Fruit fly (Drosophila melanogaster) whole organism, embryonic: ENCODE data around the gene mus201.

ENCODE experiments used
- Antp ChIP-seq: fragments of 200-800 bp; sonication (Bioruptor generic); optimal IDR thresholded peaks from 3 replicates; lab custom pipeline; 2016; ENCODE audit warnings: missing biosample characterization, missing genetic modification characterization
- CG10959 ChIP-seq: fragments of 200-800 bp; sonication (Bioruptor generic); IDR thresholded peaks from 2 replicates; pipeline ENCODE4 v1.3.6; 2022; ENCODE audit warnings: missing biosample characterization, missing genetic modification characterization
- CG10979 ChIP-seq: fragments of 200-800 bp; sonication (Bioruptor generic); optimal IDR thresholded peaks from 2 replicates; lab custom pipeline; 2018; ENCODE audit warnings: missing biosample characterization, mild to moderate bottlenecking, missing genetic modification characterization, moderate library complexity
- CG11695 ChIP-seq: fragments of 200-800 bp; sonication (Bioruptor generic); IDR thresholded peaks from 3 replicates; pipeline ENCODE4 v1.3.6; 2022; ENCODE audit warnings: missing biosample characterization, missing genetic modification characterization
- CG12155 ChIP-seq: fragments of 200-800 bp; sonication (Bioruptor generic); optimal IDR thresholded peaks from 3 replicates; lab custom pipeline; 2016; ENCODE audit warnings: missing biosample characterization, missing genetic modification characterization
- CG14014 ChIP-seq: fragments of 200-800 bp; sonication (Bioruptor generic); IDR thresholded peaks from 2 replicates; pipeline ENCODE4 v1.3.6; 2022; ENCODE audit warnings: missing biosample characterization, missing genetic modification characterization
- CG14860 ChIP-seq: fragments of 200-800 bp; sonication (Bioruptor generic); IDR thresholded peaks from 3 replicates; pipeline ENCODE4 v1.3.6; 2022; ENCODE audit warnings: missing biosample characterization, missing genetic modification characterization; ENCODE audit not compliant: partially characterized antibody
- CG15073 ChIP-seq: fragments of 200-800 bp; sonication (Bioruptor generic); optimal IDR thresholded peaks from 2 replicates; lab custom pipeline; 2016; ENCODE audit warnings: missing biosample characterization, missing genetic modification characterization
- CG16863 ChIP-seq: fragments of 200-800 bp; sonication (Bioruptor generic); optimal IDR thresholded peaks from 3 replicates; lab custom pipeline; 2016; ENCODE audit warnings: missing biosample characterization, missing genetic modification characterization
- CG17359 ChIP-seq: fragments of 200-800 bp; sonication (Bioruptor generic); optimal IDR thresholded peaks from 3 replicates; lab custom pipeline; 2018; ENCODE audit warnings: missing biosample characterization, mild to moderate bottlenecking, missing genetic modification characterization, moderate library complexity
- CG17912 ChIP-seq: fragments of 200-800 bp; sonication (Bioruptor generic); optimal IDR thresholded peaks from 2 replicates; lab custom pipeline; 2018; ENCODE audit warnings: missing biosample characterization, mild to moderate bottlenecking, missing genetic modification characterization
- CG2116 ChIP-seq: fragments of 200-800 bp; sonication (Bioruptor generic); optimal IDR thresholded peaks from 3 replicates; lab custom pipeline; 2018; ENCODE audit warnings: missing biosample characterization, mild to moderate bottlenecking, missing genetic modification characterization
- CG30403 ChIP-seq: fragments of 200-800 bp; sonication (Bioruptor generic); optimal IDR thresholded peaks from 3 replicates; lab custom pipeline; 2016; ENCODE audit warnings: missing biosample characterization, missing genetic modification characterization
- CG31224 ChIP-seq: fragments of 200-800 bp; sonication (Bioruptor generic); IDR thresholded peaks from 2 replicates; pipeline ENCODE4 v1.3.6; 2022; ENCODE audit warnings: missing biosample characterization, missing genetic modification characterization
- CG3407 ChIP-seq: fragments of 200-800 bp; sonication (Bioruptor generic); optimal IDR thresholded peaks from 2 replicates; lab custom pipeline; 2018; ENCODE audit warnings: missing biosample characterization, mild to moderate bottlenecking, missing genetic modification characterization
- CG34376 ChIP-seq: fragments of 200-800 bp; sonication (Bioruptor generic); optimal IDR thresholded peaks from 2 replicates; lab custom pipeline; 2018; ENCODE audit warnings: missing biosample characterization, mild to moderate bottlenecking, missing genetic modification characterization
- CG5180 ChIP-seq: fragments of 200-800 bp; sonication (Bioruptor generic); optimal IDR thresholded peaks from 3 replicates; lab custom pipeline; 2017; ENCODE audit warnings: missing biosample characterization, missing genetic modification characterization, mild to moderate bottlenecking, moderate library complexity, missing genetic modification reagents
- CG7839 ChIP-seq: fragments of 200-800 bp; sonication (Bioruptor generic); optimal IDR thresholded peaks from 3 replicates; lab custom pipeline; 2018; ENCODE audit warnings: missing biosample characterization, mild to moderate bottlenecking, missing genetic modification characterization, moderate library complexity
- CG8359 ChIP-seq: fragments of 200-800 bp; sonication (Bioruptor generic); optimal IDR thresholded peaks from 2 replicates; lab custom pipeline; 2017; ENCODE audit warnings: missing biosample characterization, mild to moderate bottlenecking, missing genetic modification characterization, borderline replicate concordance
- CG8924 ChIP-seq: fragments of 200-800 bp; optimal IDR thresholded peaks from 3 replicates; lab custom pipeline; 2019; ENCODE audit warnings: missing biosample characterization, mild to moderate bottlenecking, missing genetic modification characterization, moderate library complexity
- CG9215 ChIP-seq: fragments of 200-800 bp; sonication (Bioruptor generic); IDR thresholded peaks from 2 replicates; pipeline ENCODE4 v1.3.6; 2022; ENCODE audit warnings: missing biosample characterization, missing genetic modification characterization
- Camta ChIP-seq: fragments of 200-800 bp; sonication (Bioruptor generic); optimal IDR thresholded peaks from 2 replicates; lab custom pipeline; 2016; ENCODE audit warnings: missing biosample characterization, missing genetic modification characterization
- Dek ChIP-seq: fragments of 200-800 bp; sonication (Bioruptor generic); optimal IDR thresholded peaks from 3 replicates; lab custom pipeline; 2019; ENCODE audit warnings: missing biosample characterization, mild to moderate bottlenecking, missing genetic modification characterization, moderate library complexity
- Dfd ChIP-seq, 2 experiments: fragments of >200 bp; optimal IDR thresholded peaks; 2 replicates each; lab custom pipeline; 2017; ENCODE audit warnings: missing biosample characterization in 2 of 2, missing genetic modification characterization in 2 of 2
- HHEX ChIP-seq: fragments of 200-800 bp; sonication (Bioruptor generic); optimal IDR thresholded peaks from 3 replicates; lab custom pipeline; 2017; ENCODE audit warnings: missing biosample characterization, mild to moderate bottlenecking, missing genetic modification characterization, missing genetic modification reagents
- Hr39 ChIP-seq: fragments of >200 bp; optimal IDR thresholded peaks from 2 replicates; lab custom pipeline; 2017
- NFAT ChIP-seq: fragments of 200-800 bp; sonication (Bioruptor generic); IDR thresholded peaks from 2 replicates; pipeline ENCODE4 v1.3.6; 2022; ENCODE audit warnings: missing biosample characterization, missing genetic modification characterization
- Nf-YA ChIP-seq: fragments of 200-800 bp; sonication (Bioruptor generic); IDR thresholded peaks from 2 replicates; pipeline ENCODE4 v1.3.6; 2022; ENCODE audit warnings: missing biosample characterization, missing genetic modification characterization
- NfI ChIP-seq: fragments of 200-800 bp; sonication (Bioruptor generic); optimal IDR thresholded peaks from 3 replicates; lab custom pipeline; 2018; ENCODE audit warnings: missing biosample characterization, mild to moderate bottlenecking, missing genetic modification characterization, moderate library complexity
- Optix ChIP-seq: fragments of 200-800 bp; sonication (Bioruptor generic); IDR thresholded peaks from 3 replicates; pipeline ENCODE4 v1.3.6; 2022; ENCODE audit warnings: missing biosample characterization, missing genetic modification characterization
- Scr ChIP-seq: fragments of 200-800 bp; sonication (Bioruptor generic); IDR thresholded peaks from 2 replicates; pipeline ENCODE4 v1.3.6; 2022; ENCODE audit warnings: missing biosample characterization, missing genetic modification characterization; ENCODE audit not compliant: partially characterized antibody
- Tbp ChIP-seq: fragments of >200 bp; optimal IDR thresholded peaks from 2 replicates; lab custom pipeline; 2018; ENCODE audit warnings: missing biosample characterization, missing genetic modification characterization
- Trl ChIP-seq, 3 experiments: fragments of >200 bp in 2 of 3; fragments of 200-800 bp in 1 of 3; sonication (Bioruptor generic) in 1 of 3; optimal IDR thresholded peaks; 2 replicates in 1 of 3; 3 replicates in 2 of 3; lab custom pipeline; 2016 to 2017; ENCODE audit warnings: missing biosample characterization in 1 of 3, missing genetic modification characterization in 1 of 3
- az2 ChIP-seq: fragments of 200-800 bp; sonication (Bioruptor generic); optimal IDR thresholded peaks from 3 replicates; lab custom pipeline; 2016; ENCODE audit warnings: missing biosample characterization, missing genetic modification characterization
- br ChIP-seq: fragments of >200 bp; optimal IDR thresholded peaks from 2 replicates; lab custom pipeline; 2017
- btn ChIP-seq: fragments of 200-800 bp; sonication (Bioruptor generic); optimal IDR thresholded peaks from 2 replicates; lab custom pipeline; 2016; ENCODE audit warnings: missing biosample characterization, missing genetic modification characterization
- dan ChIP-seq: fragments of 200-800 bp; sonication (Bioruptor generic); IDR thresholded peaks from 2 replicates; pipeline ENCODE4 v1.3.6; 2022; ENCODE audit warnings: missing biosample characterization, missing genetic modification characterization
- dimm ChIP-seq: fragments of 200-800 bp; sonication (Bioruptor generic); IDR thresholded peaks from 2 replicates; pipeline ENCODE4 v1.3.6; 2022; ENCODE audit warnings: missing biosample characterization, missing genetic modification characterization
- dm ChIP-seq: fragments of 200-800 bp; sonication (Bioruptor generic); optimal IDR thresholded peaks from 3 replicates; lab custom pipeline; 2016; ENCODE audit warnings: missing biosample characterization, missing genetic modification characterization
- dmrt11E ChIP-seq: fragments of 200-800 bp; sonication (Bioruptor generic); optimal IDR thresholded peaks from 3 replicates; lab custom pipeline; 2018; ENCODE audit warnings: missing biosample characterization, mild to moderate bottlenecking, missing genetic modification characterization, moderate library complexity
- dysf ChIP-seq: fragments of 200-800 bp; sonication (Bioruptor generic); IDR thresholded peaks from 3 replicates; pipeline ENCODE4 v1.3.6; 2022; ENCODE audit warnings: missing biosample characterization, missing genetic modification characterization
- ems ChIP-seq: fragments of 200-800 bp; sonication (Bioruptor generic); optimal IDR thresholded peaks from 3 replicates; lab custom pipeline; 2016; ENCODE audit warnings: missing biosample characterization, missing genetic modification characterization
- exex ChIP-seq: fragments of 200-800 bp; sonication (Bioruptor generic); optimal IDR thresholded peaks from 4 replicates; lab custom pipeline; 2018; ENCODE audit warnings: missing biosample characterization, mild to moderate bottlenecking, missing genetic modification characterization, moderate library complexity
- gce ChIP-seq: fragments of 200-800 bp; sonication (Bioruptor generic); IDR thresholded peaks from 3 replicates; pipeline ENCODE4 v1.3.6; 2022; ENCODE audit warnings: missing biosample characterization, missing genetic modification characterization
- gcm2 ChIP-seq: fragments of 200-800 bp; sonication (Bioruptor generic); optimal IDR thresholded peaks from 2 replicates; lab custom pipeline; 2016; ENCODE audit warnings: missing biosample characterization, missing genetic modification characterization
- lmd ChIP-seq: fragments of 200-800 bp; sonication (Bioruptor generic); IDR thresholded peaks from 2 replicates; pipeline ENCODE4 v1.3.6; 2022; ENCODE audit warnings: missing biosample characterization, missing genetic modification characterization
- mam ChIP-seq: fragments of 200-800 bp; sonication (Bioruptor generic); optimal IDR thresholded peaks from 3 replicates; lab custom pipeline; 2016; ENCODE audit warnings: missing biosample characterization, missing genetic modification characterization
- schlank ChIP-seq: fragments of 200-800 bp; sonication (Bioruptor generic); optimal IDR thresholded peaks from 2 replicates; lab custom pipeline; 2018; ENCODE audit warnings: missing biosample characterization, mild to moderate bottlenecking, missing genetic modification characterization
- sob ChIP-seq: fragments of 200-800 bp; sonication (Bioruptor generic); IDR thresholded peaks from 2 replicates; pipeline ENCODE4 v1.3.6; 2022; ENCODE audit warnings: missing biosample characterization, missing genetic modification characterization
- tgo ChIP-seq: fragments of 200-800 bp; sonication (Bioruptor generic); IDR thresholded peaks from 3 replicates; pipeline ENCODE4 v1.3.6; 2022; ENCODE audit warnings: missing biosample characterization, missing genetic modification characterization
- tin ChIP-seq: fragments of 200-800 bp; sonication (Bioruptor generic); optimal IDR thresholded peaks from 3 replicates; lab custom pipeline; 2016; ENCODE audit warnings: missing biosample characterization, missing genetic modification characterization
- wek ChIP-seq: fragments of 200-800 bp; sonication (Bioruptor generic); optimal IDR thresholded peaks from 3 replicates; lab custom pipeline; 2018; ENCODE audit warnings: missing biosample characterization, mild to moderate bottlenecking, missing genetic modification characterization, moderate library complexity
- wor ChIP-seq: fragments of 200-800 bp; sonication (Bioruptor generic); IDR thresholded peaks from 2 replicates; pipeline ENCODE4 v1.3.6; 2022; ENCODE audit warnings: missing biosample characterization, missing genetic modification characterization

The mus201 gene

dm6 chr2L:8437176-8437575, 793 bp upstream of the mus201 start, which contains the start of the genes D12 and Chrac-14 (continued):
- TF ChIP-seq HHEX (no peak), CG10979 (tag; lab: Kevin White, UChicago) (no peak), CG2116 (GFP tag; lab: Kevin White, UChicago) (no peak), wek (GFP tag; lab: Kevin White, UChicago) (no peak), wor (GFP tag; lab: Robert Waterston, UW) (no peak), dmrt11E (no peak), Optix (GFP tag; lab: Robert Waterston, UW) (no peak), dysf (GFP tag; lab: Robert Waterston, UW) (0 out of 3 replicates have a peak, but pooled peaks have one; percentile 15), CG34376 (GFP tag; lab: Kevin White, UChicago) (no peak), gcm2 (GFP tag; lab: Kevin White, UChicago) (no peak), CG8924 (tag; lab: Kevin White, UChicago) (no peak), Trl (optimal IDR thresholded peaks at IDR 0.05; lab: Kevin White, UChicago) (no peak), Trl (GFP tag; optimal IDR thresholded peaks at IDR 0.05; lab: Kevin White, UChicago) (no peak), CG14860 (GFP tag; lab: Robert Waterston, UW) (no peak), Nf-YA (GFP tag; lab: Robert Waterston, UW) (no peak), mam (GFP tag; lab: Kevin White, UChicago) (peak; percentile 37), CG31224 (GFP tag; lab: Robert Waterston, UW) (no peak), NfI (no peak), NFAT (GFP tag; lab: Robert Waterston, UW) (no peak), Dek (tag; lab: Kevin White, UChicago) (no peak), gce (GFP tag; lab: Robert Waterston, UW) (no peak), schlank (tag; lab: Kevin White, UChicago) (no peak), tgo (no peak), CG8359 (GFP tag; lab: Kevin White, UChicago) (no peak), ems (GFP tag; lab: Kevin White, UChicago) (no peak), CG5180 (no peak), Camta (GFP tag; lab: Kevin White, UChicago) (no peak), tin (peak; percentile 27), br (lab: Kevin White, UChicago) (no peak), CG11695 (GFP tag; lab: Robert Waterston, UW) (no peak), CG14014 (no peak), dimm (no peak), Antp (GFP tag; lab: Kevin White, UChicago) (peak; percentile 56), CG17359 (no peak), CG15073 (GFP tag; lab: Kevin White, UChicago) (no peak), Tbp (no peak), CG12155 (GFP tag; lab: Kevin White, UChicago) (peak; percentile 21), Dfd (GFP tag; optimal IDR thresholded peaks at IDR 0.05; lab: Kevin White, UChicago) (no peak), btn (GFP tag; lab: Kevin White, UChicago) (no peak), CG30403 (GFP tag; lab: Kevin White, UChicago) (no peak), CG10959 (GFP tag; lab: Robert Waterston, UW) (no peak), CG17912 (no peak), exex (tag; lab: Kevin White, UChicago) (no peak), az2 (no peak), CG16863 (no peak), CG9215 (GFP tag; lab: Robert Waterston, UW) (no peak), Hr39 (lab: Kevin White, UChicago) (no peak), sob (GFP tag; lab: Robert Waterston, UW) (peak; percentile 69; the same call in 1 of the 2 replicates), Scr (GFP tag; lab: Robert Waterston, UW) (no peak), dan (no peak), dm (GFP tag; lab: Kevin White, UChicago) (peak; percentile 24), CG7839 (tag; lab: Kevin White, UChicago) (no peak), lmd (no peak; the same call in 1 of the 2 replicates), CG3407 (GFP tag; lab: Kevin White, UChicago) (no peak)
